Fruit fly (Drosophila melanogaster) whole organism, embryonic: ENCODE results near the gene CG12056.

Experiments used
- Atf-2 ChIP-seq: fragments of 200-800 bp; sonication (Bioruptor generic); optimal IDR thresholded peaks from 2 replicates; lab custom pipeline; 2016; ENCODE audit warnings: missing biosample characterization, missing genetic modification characterization
- Bdp1 ChIP-seq: fragments of 200-800 bp; sonication (Bioruptor generic); optimal IDR thresholded peaks from 3 replicates; lab custom pipeline; 2016; ENCODE audit warnings: missing biosample characterization, missing genetic modification characterization
- Blimp-1 ChIP-seq: fragments of 200-800 bp; sonication (Bioruptor generic); optimal IDR thresholded peaks from 3 replicates; lab custom pipeline; 2018; ENCODE audit warnings: missing biosample characterization, missing genetic modification characterization, mild to moderate bottlenecking, moderate library complexity, missing genetic modification reagents
- CG10366 ChIP-seq: fragments of 200-800 bp; sonication (Bioruptor generic); IDR thresholded peaks from 2 replicates; pipeline ENCODE4 v1.3.6; 2022; ENCODE audit warnings: missing biosample characterization, missing genetic modification characterization
- CG11085 ChIP-seq: fragments of 200-800 bp; sonication (Bioruptor generic); IDR thresholded peaks from 2 replicates; pipeline ENCODE4 v1.3.6; 2022; ENCODE audit warnings: missing biosample characterization, missing genetic modification characterization
- CG12391 ChIP-seq: fragments of 200-800 bp; sonication (Bioruptor generic); optimal IDR thresholded peaks from 3 replicates; lab custom pipeline; 2018; ENCODE audit warnings: missing biosample characterization, mild to moderate bottlenecking, missing genetic modification characterization, moderate library complexity
- CG13775 ChIP-seq: fragments of 200-800 bp; sonication (Bioruptor generic); optimal IDR thresholded peaks from 3 replicates; lab custom pipeline; 2017; ENCODE audit warnings: missing biosample characterization, mild to moderate bottlenecking, missing genetic modification characterization
- CG16863 ChIP-seq: fragments of 200-800 bp; sonication (Bioruptor generic); optimal IDR thresholded peaks from 3 replicates; lab custom pipeline; 2016; ENCODE audit warnings: missing biosample characterization, missing genetic modification characterization
- CG17359 ChIP-seq: fragments of 200-800 bp; sonication (Bioruptor generic); optimal IDR thresholded peaks from 3 replicates; lab custom pipeline; 2018; ENCODE audit warnings: missing biosample characterization, mild to moderate bottlenecking, missing genetic modification characterization, moderate library complexity
- CG4820 ChIP-seq: fragments of 200-800 bp; sonication (Bioruptor generic); optimal IDR thresholded peaks from 3 replicates; lab custom pipeline; 2016; ENCODE audit warnings: missing biosample characterization, missing genetic modification characterization
- CG6175 ChIP-seq: fragments of 200-800 bp; sonication (Bioruptor generic); IDR thresholded peaks from 3 replicates; pipeline ENCODE4 v1.3.6; 2022; ENCODE audit warnings: missing biosample characterization, missing genetic modification characterization
- CG6272 ChIP-seq: fragments of 200-800 bp; sonication (Bioruptor generic); IDR thresholded peaks from 2 replicates; pipeline ENCODE4 v1.3.6; 2022; ENCODE audit warnings: missing biosample characterization, missing genetic modification characterization
- CG7357 ChIP-seq: fragments of 200-800 bp; sonication (Bioruptor generic); IDR thresholded peaks from 3 replicates; pipeline ENCODE4 v1.3.6; 2022; ENCODE audit warnings: missing biosample characterization, missing genetic modification characterization
- CG7839 ChIP-seq: fragments of 200-800 bp; sonication (Bioruptor generic); optimal IDR thresholded peaks from 3 replicates; lab custom pipeline; 2018; ENCODE audit warnings: missing biosample characterization, mild to moderate bottlenecking, missing genetic modification characterization, moderate library complexity
- CG7928 ChIP-seq: fragments of 200-800 bp; sonication (Bioruptor generic); optimal IDR thresholded peaks from 2 replicates; lab custom pipeline; 2017; ENCODE audit warnings: missing biosample characterization, mild to moderate bottlenecking, missing genetic modification characterization
- CG8924 ChIP-seq: fragments of 200-800 bp; optimal IDR thresholded peaks from 3 replicates; lab custom pipeline; 2019; ENCODE audit warnings: missing biosample characterization, mild to moderate bottlenecking, missing genetic modification characterization, moderate library complexity
- CG8944 ChIP-seq: fragments of 200-800 bp; sonication (Bioruptor generic); optimal IDR thresholded peaks from 3 replicates; lab custom pipeline; 2016; ENCODE audit warnings: missing biosample characterization, missing genetic modification characterization
- CG9797 ChIP-seq: fragments of 200-800 bp; sonication (Bioruptor generic); optimal IDR thresholded peaks from 3 replicates; lab custom pipeline; 2018; ENCODE audit warnings: missing biosample characterization, mild to moderate bottlenecking, missing genetic modification characterization
- Camta ChIP-seq: fragments of 200-800 bp; sonication (Bioruptor generic); optimal IDR thresholded peaks from 2 replicates; lab custom pipeline; 2016; ENCODE audit warnings: missing biosample characterization, missing genetic modification characterization
- CoRest ChIP-seq: fragments of 200-800 bp; sonication (Bioruptor generic); optimal IDR thresholded peaks from 3 replicates; lab custom pipeline; 2018; ENCODE audit warnings: missing biosample characterization, mild to moderate bottlenecking, missing genetic modification characterization, moderate library complexity
- Fer2 ChIP-seq: fragments of 200-800 bp; sonication (Bioruptor generic); optimal IDR thresholded peaks from 2 replicates; lab custom pipeline; 2018; ENCODE audit warnings: missing biosample characterization, mild to moderate bottlenecking, missing genetic modification characterization, moderate library complexity
- HHEX ChIP-seq: fragments of 200-800 bp; sonication (Bioruptor generic); optimal IDR thresholded peaks from 3 replicates; lab custom pipeline; 2017; ENCODE audit warnings: missing biosample characterization, mild to moderate bottlenecking, missing genetic modification characterization, missing genetic modification reagents
- Hey ChIP-seq: fragments of 200-800 bp; sonication (Bioruptor generic); optimal IDR thresholded peaks from 3 replicates; lab custom pipeline; 2018; ENCODE audit warnings: missing biosample characterization, mild to moderate bottlenecking, missing genetic modification characterization
- Hsf ChIP-seq: fragments of 200-800 bp; sonication (Bioruptor generic); optimal IDR thresholded peaks from 3 replicates; lab custom pipeline; 2016; ENCODE audit warnings: missing biosample characterization, missing genetic modification characterization
- Lhr ChIP-seq: fragments of 200-800 bp; sonication (Bioruptor generic); optimal IDR thresholded peaks from 3 replicates; lab custom pipeline; 2017; ENCODE audit warnings: mild to moderate bottlenecking, missing biosample characterization, missing genetic modification reagents, missing genetic modification characterization
- Neu2 ChIP-seq: fragments of 200-800 bp; sonication (Bioruptor generic); optimal IDR thresholded peaks from 3 replicates; lab custom pipeline; 2016; ENCODE audit warnings: missing biosample characterization, missing genetic modification characterization, borderline replicate concordance
- Oli ChIP-seq: fragments of 200-800 bp; sonication (Bioruptor generic); optimal IDR thresholded peaks from 2 replicates; lab custom pipeline; 2018; ENCODE audit warnings: missing biosample characterization, mild to moderate bottlenecking, missing genetic modification characterization, moderate library complexity
- Rfx ChIP-seq: fragments of 200-800 bp; sonication (Bioruptor generic); IDR thresholded peaks from 2 replicates; pipeline ENCODE4 v1.3.6; 2022; ENCODE audit warnings: missing biosample characterization, missing genetic modification characterization
- Scr ChIP-seq: fragments of 200-800 bp; sonication (Bioruptor generic); IDR thresholded peaks from 2 replicates; pipeline ENCODE4 v1.3.6; 2022; ENCODE audit warnings: missing biosample characterization, missing genetic modification characterization; ENCODE audit not compliant: partially characterized antibody
- Tbp ChIP-seq: fragments of >200 bp; optimal IDR thresholded peaks from 2 replicates; lab custom pipeline; 2018; ENCODE audit warnings: missing biosample characterization, missing genetic modification characterization
- bsh ChIP-seq, 2 experiments: fragments of 200-800 bp; sonication (Bioruptor generic); optimal IDR thresholded peaks; 2 replicates each; lab custom pipeline; 2017 to 2018; ENCODE audit warnings: mild to moderate bottlenecking in 2 of 2, missing biosample characterization in 2 of 2, missing genetic modification characterization in 2 of 2, moderate library complexity in 1 of 2
- cad ChIP-seq: fragments of >200 bp; optimal IDR thresholded peaks from 2 replicates; lab custom pipeline; 2017; ENCODE audit warnings: missing biosample characterization, missing genetic modification characterization
- chm ChIP-seq: fragments of 200-800 bp; sonication (Bioruptor generic); IDR thresholded peaks from 2 replicates; pipeline ENCODE4 v1.3.6; 2022; ENCODE audit warnings: missing biosample characterization, missing genetic modification characterization
- crp ChIP-seq, 2 experiments: fragments of 200-800 bp; sonication (Bioruptor generic); optimal IDR thresholded peaks; 2 replicates in 1 of 2; 3 replicates in 1 of 2; lab custom pipeline; 2017; ENCODE audit warnings: missing biosample characterization in 2 of 2, missing genetic modification characterization in 2 of 2, mild to moderate bottlenecking in 1 of 2, moderate library complexity in 1 of 2
- dm ChIP-seq: fragments of 200-800 bp; sonication (Bioruptor generic); optimal IDR thresholded peaks from 3 replicates; lab custom pipeline; 2016; ENCODE audit warnings: missing biosample characterization, missing genetic modification characterization
- eyg ChIP-seq: fragments of 200-800 bp; sonication (Bioruptor generic); optimal IDR thresholded peaks from 3 replicates; lab custom pipeline; 2016; ENCODE audit warnings: missing biosample characterization, missing genetic modification characterization
- fd64A ChIP-seq: fragments of 200-800 bp; sonication (Bioruptor generic); optimal IDR thresholded peaks from 3 replicates; lab custom pipeline; 2018; ENCODE audit warnings: missing biosample characterization, mild to moderate bottlenecking, missing genetic modification characterization
- gem ChIP-seq: fragments of 200-800 bp; sonication (Bioruptor generic); optimal IDR thresholded peaks from 2 replicates; lab custom pipeline; 2019; ENCODE audit warnings: missing biosample characterization, mild to moderate bottlenecking, missing genetic modification characterization, moderate library complexity
- gfzf ChIP-seq: fragments of 200-800 bp; sonication (Bioruptor generic); optimal IDR thresholded peaks from 2 replicates; lab custom pipeline; 2016; ENCODE audit warnings: missing biosample characterization, mild to moderate bottlenecking, missing genetic modification characterization, moderate library complexity
- gt ChIP-seq: fragments of 200-800 bp; sonication (Bioruptor generic); IDR thresholded peaks from 2 replicates; pipeline ENCODE4 v1.3.6; 2022; ENCODE audit warnings: missing biosample characterization, missing genetic modification characterization
- jing ChIP-seq: fragments of 200-800 bp; sonication (Bioruptor generic); optimal IDR thresholded peaks from 2 replicates; lab custom pipeline; 2018; ENCODE audit warnings: missing biosample characterization, mild to moderate bottlenecking, missing genetic modification characterization
- mam ChIP-seq: fragments of 200-800 bp; sonication (Bioruptor generic); optimal IDR thresholded peaks from 3 replicates; lab custom pipeline; 2016; ENCODE audit warnings: missing biosample characterization, missing genetic modification characterization
- mld ChIP-seq: fragments of 200-800 bp; sonication (Bioruptor generic); IDR thresholded peaks from 3 replicates; pipeline ENCODE4 v1.3.6; 2022; ENCODE audit warnings: missing biosample characterization, missing genetic modification characterization; ENCODE audit not compliant: partially characterized antibody
- pzg ChIP-seq: fragments of 200-800 bp; sonication (Bioruptor generic); optimal IDR thresholded peaks from 3 replicates; lab custom pipeline; 2018; ENCODE audit warnings: missing biosample characterization, mild to moderate bottlenecking, missing genetic modification characterization, moderate library complexity
- salm ChIP-seq: fragments of 200-800 bp; sonication (Bioruptor generic); optimal IDR thresholded peaks from 2 replicates; lab custom pipeline; 2018; ENCODE audit warnings: missing biosample characterization, mild to moderate bottlenecking, missing genetic modification characterization
- sima ChIP-seq: fragments of 200-800 bp; sonication (Bioruptor generic); optimal IDR thresholded peaks from 2 replicates; lab custom pipeline; 2016; ENCODE audit warnings: missing biosample characterization, missing genetic modification characterization
- sug ChIP-seq: fragments of 200-800 bp; optimal IDR thresholded peaks from 2 replicates; lab custom pipeline; 2019; ENCODE audit warnings: missing biosample characterization, mild to moderate bottlenecking, missing genetic modification characterization, moderate library complexity
- unpg ChIP-seq: fragments of 200-800 bp; sonication (Bioruptor generic); optimal IDR thresholded peaks from 3 replicates; lab custom pipeline; 2018; ENCODE audit warnings: missing biosample characterization, mild to moderate bottlenecking, missing genetic modification characterization, moderate library complexity
- usp ChIP-seq: fragments of >200 bp; optimal IDR thresholded peaks from 2 replicates; lab custom pipeline; 2017; ENCODE audit warnings: missing biosample characterization, missing genetic modification characterization
- zen ChIP-seq: fragments of 200-800 bp; sonication (Bioruptor generic); optimal IDR thresholded peaks from 3 replicates; lab custom pipeline; 2018; ENCODE audit warnings: missing biosample characterization, mild to moderate bottlenecking, missing genetic modification characterization, moderate library complexity

CG12056 gene

dm6 chrX:9220434-9220833 is 28.0 kb downstream of the CG12056 start (continued):
- peak; percentile 10 for TF ChIP-seq zen (tag; lab: Kevin White, UChicago)
- no peak for TF ChIP-seq cad (GFP tag; lab: Kevin White, UChicago)
- no peak for TF ChIP-seq CG8924 (tag; lab: Kevin White, UChicago)
- TF ChIP-seq Blimp-1 (GFP tag; lab: Kevin White, UChicago), result peak; percentile 22
- no peak for TF ChIP-seq Scr (GFP tag; lab: Robert Waterston, UW)
- no peak for TF ChIP-seq fd64A (GFP tag; lab: Kevin White, UChicago)
- peak; percentile 14 for TF ChIP-seq Oli (tag; lab: Kevin White, UChicago)
- no peak for TF ChIP-seq gt (GFP tag; lab: Robert Waterston, UW)
- TF ChIP-seq mam (GFP tag; lab: Kevin White, UChicago), result no peak
- peak; percentile 34; the same call in 1 of the 3 replicates for TF ChIP-seq CG7357 (GFP tag; lab: Robert Waterston, UW)
- TF ChIP-seq HHEX, result no peak
- TF ChIP-seq CG7839, result peak; percentile 23
- TF ChIP-seq unpg (GFP tag; lab: Kevin White, UChicago), result peak; percentile 6
- peak in 1 of 2 experiments; percentile 52 for TF ChIP-seq bsh (GFP tag; optimal IDR thresholded peaks at IDR 0.05; lab: Kevin White, UChicago)
- TF ChIP-seq sima (GFP tag; lab: Kevin White, UChicago), result no peak
- no peak for TF ChIP-seq Bdp1 (GFP tag; lab: Kevin White, UChicago)
- TF ChIP-seq jing, result no peak
- TF ChIP-seq CG12391 (tag; lab: Kevin White, UChicago), result peak; percentile 15
- TF ChIP-seq sug (tag; lab: Kevin White, UChicago), result no peak
- TF ChIP-seq usp, result no peak
- TF ChIP-seq CG9797 (GFP tag; lab: Kevin White, UChicago), result no peak
- peak; percentile 14 for TF ChIP-seq CG4820 (GFP tag; lab: Kevin White, UChicago)
- no peak for TF ChIP-seq CG8944 (GFP tag; lab: Kevin White, UChicago)
- no peak for TF ChIP-seq Lhr (GFP tag; lab: Kevin White, UChicago)
- TF ChIP-seq Neu2 (GFP tag; lab: Kevin White, UChicago), result no peak
- TF ChIP-seq Tbp (GFP tag; lab: Kevin White, UChicago), result no peak
- TF ChIP-seq Rfx, result no peak
- TF ChIP-seq CoRest (tag; lab: Kevin White, UChicago), result no peak
- TF ChIP-seq Hsf (GFP tag; lab: Kevin White, UChicago), result no peak
- TF ChIP-seq CG7928 (GFP tag; lab: Kevin White, UChicago), result no peak
- TF ChIP-seq CG6175 (GFP tag; lab: Robert Waterston, UW), result no peak
- no peak for TF ChIP-seq crp (GFP tag; optimal IDR thresholded peaks at IDR 0.05; lab: Kevin White, UChicago)
- no peak for TF ChIP-seq CG10366 (GFP tag; lab: Robert Waterston, UW)
- TF ChIP-seq CG16863 (GFP tag; lab: Kevin White, UChicago), result peak; percentile 2
- TF ChIP-seq gem (tag; lab: Kevin White, UChicago), result peak; percentile 34
- TF ChIP-seq Atf-2 (GFP tag; lab: Kevin White, UChicago), result no peak
- TF ChIP-seq Camta (GFP tag; lab: Kevin White, UChicago), result no peak
- TF ChIP-seq pzg, result no peak
- TF ChIP-seq gfzf (GFP tag; lab: Kevin White, UChicago), result no peak
- TF ChIP-seq CG17359 (tag; lab: Kevin White, UChicago), result peak; percentile 31
- TF ChIP-seq Fer2 (tag; lab: Kevin White, UChicago), result no peak
- no peak for TF ChIP-seq CG13775
- no peak for TF ChIP-seq mld (GFP tag; lab: Robert Waterston, UW)
- TF ChIP-seq chm (GFP tag; lab: Robert Waterston, UW), result no peak
- TF ChIP-seq salm, result no peak
- 0 out of 2 replicates have a peak, but pooled peaks have one; percentile 27 for TF ChIP-seq CG6272 (GFP tag; lab: Robert Waterston, UW)
- TF ChIP-seq dm (GFP tag; lab: Kevin White, UChicago), result no peak
- no peak for TF ChIP-seq CG11085 (GFP tag; lab: Robert Waterston, UW)
- no peak for TF ChIP-seq eyg (GFP tag; lab: Kevin White, UChicago)
- no peak for TF ChIP-seq Hey
